Worm (Caenorhabditis elegans) whole organism, midembryonic: ENCODE results near the gene C07A9.9.
A peak's percentile ranks its signal among the peaks of the same experiment; 100 is the strongest.

Experiments
- T22C8.4 ChIP-seq: fragments of 200-800 bp; sonication (Bioruptor generic); IDR thresholded peaks from 2 replicates; pipeline ENCODE4 v1.3.6; 2022; ENCODE audit warnings: missing genetic modification characterization, missing compliant biosample characterization
- cog-1 ChIP-seq: sonication (generic microtip); optimal IDR thresholded peaks from 2 replicates; lab custom pipeline; 2016; ENCODE audit warnings: missing genetic modification characterization, missing compliant biosample characterization
- flt-1 ChIP-seq: fragments of 200-800 bp; sonication (Bioruptor generic); IDR thresholded peaks from 2 replicates; pipeline ENCODE4 v1.3.6; 2022; ENCODE audit warnings: missing genetic modification characterization, missing compliant biosample characterization
- klf-2 ChIP-seq: fragments of 200-800 bp; sonication (Bioruptor generic); conservative IDR thresholded peaks from 2 replicates; pipeline ENCODE4 v1.3.6; 2022; ENCODE audit warnings: missing genetic modification reagents, missing genetic modification characterization, missing compliant biosample characterization
- med-1 ChIP-seq: sonication (generic microtip); optimal IDR thresholded peaks from 2 replicates; lab custom pipeline; 2017; ENCODE audit warnings: missing genetic modification characterization, mild to moderate bottlenecking, missing compliant biosample characterization, antibody characterized with exemption, missing genetic modification reagents; ENCODE audit not compliant: insufficient read depth
- ref-1 ChIP-seq: fragments of 200-800 bp; sonication (Bioruptor generic); conservative IDR thresholded peaks from 2 replicates; pipeline ENCODE4 v1.3.6; 2022; ENCODE audit warnings: missing genetic modification reagents, missing genetic modification characterization, missing compliant biosample characterization
- tab-1 ChIP-seq: fragments of 200-800 bp; sonication (Bioruptor generic); IDR thresholded peaks from 2 replicates; pipeline ENCODE4 v1.3.6; 2022; ENCODE audit warnings: missing genetic modification characterization, missing compliant biosample characterization
- ztf-23 ChIP-seq: fragments of 200-800 bp; sonication (Bioruptor generic); IDR thresholded peaks from 2 replicates; pipeline ENCODE4 v1.3.6; 2022; ENCODE audit warnings: missing genetic modification reagents, missing genetic modification characterization, missing compliant biosample characterization
- ztf-29 ChIP-seq: fragments of 200-800 bp; sonication (Bioruptor generic); IDR thresholded peaks from 2 replicates; pipeline ENCODE4 v1.3.6; 2022; ENCODE audit warnings: missing genetic modification reagents, missing genetic modification characterization, missing compliant biosample characterization

The C07A9.9 gene

DNA sequence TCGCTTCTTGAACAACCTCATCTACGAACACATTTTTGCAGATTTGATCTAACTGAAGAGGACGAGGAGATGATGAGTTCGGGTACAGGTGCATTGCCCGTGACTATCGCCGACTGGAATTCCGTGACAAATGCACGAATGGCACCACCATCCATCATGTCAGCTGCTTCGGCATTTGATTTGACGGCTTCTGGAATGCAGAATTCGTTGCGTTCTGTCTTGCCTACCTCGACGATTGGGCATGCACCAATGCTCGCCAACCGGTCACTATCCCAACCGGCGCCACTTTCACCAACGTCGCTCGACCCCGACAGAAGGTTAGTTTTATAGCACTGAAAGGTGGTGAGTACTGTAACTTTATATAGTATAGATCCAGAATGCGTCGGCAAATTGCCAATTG lies 44.0 kb downstream of the C07A9.9 start:
- TF ChIP-seq ztf-23 (GFP tag; lab: Robert Waterston, UW) (no peak), flt-1 (GFP tag; lab: Robert Waterston, UW) (no peak), tab-1 (GFP tag; lab: Robert Waterston, UW) (no peak), ztf-29 (no peak), cog-1 (tag; lab: Kevin White, UChicago) (no peak), klf-2 (GFP tag; lab: Robert Waterston, UW) (no peak), med-1 (GFP tag; lab: Kevin White, UChicago) (no peak), T22C8.4 (GFP tag; lab: Robert Waterston, UW) (no peak), ref-1 (GFP tag; lab: Robert Waterston, UW) (no peak)

DNA sequence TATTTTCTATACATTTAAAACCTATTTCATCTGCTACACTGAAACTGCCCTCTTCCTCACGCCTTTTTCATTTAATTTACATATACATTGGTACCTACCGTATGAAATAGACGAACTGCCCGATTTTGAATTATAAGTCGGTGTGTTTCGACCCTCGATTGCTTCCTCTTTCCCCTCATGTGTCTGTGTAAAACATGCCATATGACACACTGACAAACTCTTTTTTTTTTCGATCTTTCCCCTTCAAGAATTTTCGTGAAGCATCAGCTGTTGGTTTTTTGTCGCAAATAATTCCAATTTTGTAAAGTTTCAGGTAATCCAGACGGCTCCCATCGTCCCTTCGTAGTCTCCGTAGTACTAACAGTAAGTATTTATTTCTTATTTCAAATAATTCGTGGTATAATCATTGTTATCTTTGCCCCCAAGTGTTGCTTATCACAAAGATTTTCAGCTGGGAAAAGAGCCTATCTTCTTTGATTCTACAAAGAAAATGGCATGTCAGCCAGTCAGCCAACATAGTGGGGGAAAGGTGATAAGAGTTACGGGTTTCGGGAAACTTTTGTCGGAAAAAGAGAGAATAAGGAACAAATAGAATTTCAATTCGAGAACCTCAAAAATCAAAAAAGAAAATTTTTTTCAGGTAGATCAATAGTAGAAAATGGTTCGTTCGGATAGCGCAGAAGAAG lies 45.5 kb downstream of the C07A9.9 start:
- no peak for TF ChIP-seq med-1 (GFP tag; lab: Kevin White, UChicago)
- no peak for TF ChIP-seq klf-2 (GFP tag; lab: Robert Waterston, UW)
- TF ChIP-seq ref-1 (GFP tag; lab: Robert Waterston, UW): no peak
- no peak for TF ChIP-seq ztf-23 (GFP tag; lab: Robert Waterston, UW)
- no peak for TF ChIP-seq flt-1 (GFP tag; lab: Robert Waterston, UW)
- no peak for TF ChIP-seq tab-1 (GFP tag; lab: Robert Waterston, UW)
- no peak for TF ChIP-seq ztf-29
- TF ChIP-seq cog-1 (tag; lab: Kevin White, UChicago): no peak
- TF ChIP-seq T22C8.4 (GFP tag; lab: Robert Waterston, UW): no peak

DNA sequence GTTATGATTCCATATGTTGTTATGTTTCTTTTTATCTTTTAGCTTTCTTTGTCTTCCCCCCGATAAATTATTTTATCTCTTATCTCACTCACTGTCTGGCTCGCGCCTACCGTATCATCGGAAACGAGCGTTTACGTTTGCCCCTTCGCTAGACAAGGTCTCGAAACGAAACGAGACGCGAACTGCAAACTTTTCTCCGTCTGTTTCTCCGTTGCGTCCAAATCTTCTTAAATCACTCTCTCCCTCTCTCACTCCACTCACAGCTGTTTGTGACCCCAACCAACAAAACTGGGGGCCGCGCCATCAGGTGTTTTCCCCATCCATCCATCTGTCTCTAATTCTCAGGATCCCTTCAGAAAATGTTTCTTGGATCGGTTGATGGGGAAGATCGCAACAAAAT lies 47.3 kb downstream of the C07A9.9 start:
- TF ChIP-seq ztf-29 (no peak), klf-2 (GFP tag; lab: Robert Waterston, UW) (no peak), flt-1 (GFP tag; lab: Robert Waterston, UW) (no peak), med-1 (GFP tag; lab: Kevin White, UChicago) (no peak), tab-1 (GFP tag; lab: Robert Waterston, UW) (no peak), ztf-23 (GFP tag; lab: Robert Waterston, UW) (no peak), cog-1 (tag; lab: Kevin White, UChicago) (no peak), T22C8.4 (GFP tag; lab: Robert Waterston, UW) (no peak), ref-1 (GFP tag; lab: Robert Waterston, UW) (no peak)

DNA sequence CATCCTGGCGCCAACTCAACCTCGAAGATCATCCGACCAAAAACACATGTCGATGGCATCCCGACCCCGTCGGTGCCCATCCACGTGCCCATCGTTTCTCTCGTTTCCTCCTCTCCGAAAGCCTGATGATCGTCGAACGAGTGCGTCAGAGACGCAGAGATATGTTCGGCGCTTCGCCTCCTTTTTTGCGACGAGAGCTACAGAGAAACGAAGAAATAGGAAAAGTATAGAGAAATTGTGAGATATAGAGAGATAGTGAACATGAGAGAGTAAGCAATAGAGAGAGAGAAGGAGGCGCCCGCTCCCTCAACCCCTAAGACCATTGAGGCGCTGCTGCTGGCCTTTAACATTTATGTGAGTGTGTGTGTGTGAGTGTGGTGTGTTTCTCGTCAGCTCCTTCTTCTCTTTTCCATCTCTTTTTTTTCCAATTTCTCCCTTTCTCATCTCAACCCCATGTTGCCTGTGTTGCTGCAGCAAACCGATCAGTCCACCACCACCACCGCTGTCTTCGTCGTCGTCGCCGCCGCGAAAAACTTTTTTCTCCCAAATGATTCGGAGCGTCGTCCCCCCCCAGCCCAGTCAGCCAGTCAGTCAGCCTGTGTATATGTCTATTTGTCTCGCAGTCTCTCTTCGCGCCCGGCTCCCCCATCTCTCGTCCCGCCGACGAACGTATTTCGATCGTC lies 48.2 kb downstream of the C07A9.9 start, which contains the start of gene hlh-11:
TSS of gene hlh-11 (plus strand) at position 633 of the 683 bp plus-strand sequence.
- TF ChIP-seq flt-1 (GFP tag; lab: Robert Waterston, UW) (0 out of 2 replicates have a peak, but pooled peaks have one; percentile 8), tab-1 (GFP tag; lab: Robert Waterston, UW) (no peak), klf-2 (GFP tag; lab: Robert Waterston, UW) (0 out of 2 replicates have a peak, but pooled peaks have one; percentile 47)

DNA sequence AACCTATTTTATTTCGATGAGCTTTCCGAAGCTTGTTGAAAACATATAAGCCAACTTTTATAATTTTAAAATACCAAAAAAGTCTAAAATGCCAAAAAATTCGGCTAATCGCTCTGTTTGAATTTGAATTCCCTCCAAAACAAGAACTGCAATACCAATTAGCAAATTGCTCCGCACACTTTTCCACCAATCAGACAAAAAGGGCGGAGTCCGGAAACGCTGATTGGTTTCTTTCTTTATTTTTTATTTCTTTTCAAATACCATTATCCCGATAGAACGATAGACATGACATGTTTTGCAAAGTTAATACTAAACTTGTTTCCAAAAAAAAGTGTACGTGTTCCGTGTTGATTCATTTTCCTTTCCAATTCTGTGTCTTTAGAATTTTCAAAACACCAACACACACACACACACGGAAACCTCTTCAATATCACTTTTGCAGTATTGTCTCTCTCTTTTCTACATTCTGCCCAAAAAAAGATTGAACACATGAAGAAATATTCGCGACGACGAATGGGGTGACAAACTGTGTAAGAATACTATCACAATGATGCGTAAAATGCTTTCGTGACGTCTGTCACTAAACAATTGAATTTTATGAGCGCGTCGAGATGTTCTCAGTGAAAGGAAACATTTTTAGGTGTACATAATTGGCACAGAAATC lies 49.7 kb downstream of the C07A9.9 start:
- TF ChIP-seq tab-1 (GFP tag; lab: Robert Waterston, UW) (no peak), klf-2 (GFP tag; lab: Robert Waterston, UW) (no peak), T22C8.4 (GFP tag; lab: Robert Waterston, UW) (no peak), cog-1 (tag; lab: Kevin White, UChicago) (no peak), med-1 (GFP tag; lab: Kevin White, UChicago) (no peak), flt-1 (GFP tag; lab: Robert Waterston, UW) (no peak), ref-1 (GFP tag; lab: Robert Waterston, UW) (no peak), ztf-23 (GFP tag; lab: Robert Waterston, UW) (no peak), ztf-29 (no peak)

DNA sequence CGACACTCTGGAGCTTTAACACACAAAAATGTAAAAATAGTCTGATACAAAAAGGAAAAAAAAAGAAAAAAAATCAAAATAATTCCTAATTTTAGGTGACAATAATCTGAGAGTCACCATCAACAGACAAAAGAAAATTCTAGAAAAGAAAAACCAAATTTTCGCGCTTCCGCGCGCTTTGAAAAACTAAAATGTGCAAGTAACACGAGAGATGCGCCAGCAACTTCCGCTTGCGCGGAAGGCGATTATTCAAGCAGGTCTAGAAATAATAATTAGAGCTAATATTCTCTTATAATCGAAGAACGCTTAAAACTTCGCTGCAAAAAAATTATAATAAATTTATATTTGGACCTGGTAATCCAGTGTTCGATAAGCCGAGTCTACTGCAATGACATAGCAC lies 50.5 kb downstream of the C07A9.9 start:
- TF ChIP-seq ztf-23 (GFP tag; lab: Robert Waterston, UW) (no peak), ztf-29 (no peak)

DNA sequence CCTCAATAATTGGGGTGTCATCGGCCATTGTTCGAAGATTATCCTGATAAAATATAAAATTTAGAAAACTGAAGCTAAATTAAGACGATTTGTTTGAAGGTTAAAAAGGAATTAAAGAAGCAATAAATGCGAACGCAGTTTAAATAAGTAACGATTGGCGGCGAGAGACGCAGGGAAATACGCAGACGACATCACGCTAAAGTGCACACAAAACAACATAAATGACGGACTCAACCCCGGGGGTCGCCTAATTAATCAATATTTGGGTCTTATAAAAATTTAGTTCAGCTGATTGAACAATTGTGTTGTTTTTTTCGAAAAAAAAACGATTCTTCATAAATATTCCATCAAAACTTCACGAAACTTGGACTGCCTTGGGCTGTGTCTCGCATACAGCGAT lies 51.0 kb downstream of the C07A9.9 start, which contains the start of gene hcp-3:
TSS of gene hcp-3 (minus strand) at position 45 of the 400 bp plus-strand sequence.
- no peak for TF ChIP-seq ztf-29
- TF ChIP-seq klf-2 (GFP tag; lab: Robert Waterston, UW): no peak
- no peak for TF ChIP-seq flt-1 (GFP tag; lab: Robert Waterston, UW)
- TF ChIP-seq T22C8.4 (GFP tag; lab: Robert Waterston, UW): peak; percentile 85

DNA sequence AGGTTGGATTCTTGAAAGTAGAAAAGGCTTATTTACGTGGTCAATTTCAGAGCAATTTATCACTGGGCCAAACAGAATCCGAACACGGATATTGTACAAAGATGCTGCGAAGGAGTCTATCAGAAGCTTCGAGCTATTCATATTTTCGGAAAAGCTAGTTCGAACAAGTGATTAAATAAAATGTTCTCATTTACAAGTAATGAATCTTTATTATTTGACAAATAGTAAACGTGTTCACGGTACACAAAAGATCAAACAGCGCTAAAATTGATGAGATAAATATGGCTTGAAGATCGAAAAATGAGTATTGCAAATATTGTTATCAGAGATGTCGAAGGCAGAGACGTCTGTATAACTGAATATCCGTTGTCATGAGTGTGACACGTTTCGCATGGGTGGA lies 52.3 kb downstream of the C07A9.9 start:
- no peak for TF ChIP-seq flt-1 (GFP tag; lab: Robert Waterston, UW)
- TF ChIP-seq T22C8.4 (GFP tag; lab: Robert Waterston, UW): no peak
- TF ChIP-seq ref-1 (GFP tag; lab: Robert Waterston, UW): no peak
- no peak for TF ChIP-seq tab-1 (GFP tag; lab: Robert Waterston, UW)
- no peak for TF ChIP-seq med-1 (GFP tag; lab: Kevin White, UChicago)
- no peak for TF ChIP-seq ztf-23 (GFP tag; lab: Robert Waterston, UW)
- no peak for TF ChIP-seq klf-2 (GFP tag; lab: Robert Waterston, UW)
- no peak for TF ChIP-seq ztf-29
- no peak for TF ChIP-seq cog-1 (tag; lab: Kevin White, UChicago)

DNA sequence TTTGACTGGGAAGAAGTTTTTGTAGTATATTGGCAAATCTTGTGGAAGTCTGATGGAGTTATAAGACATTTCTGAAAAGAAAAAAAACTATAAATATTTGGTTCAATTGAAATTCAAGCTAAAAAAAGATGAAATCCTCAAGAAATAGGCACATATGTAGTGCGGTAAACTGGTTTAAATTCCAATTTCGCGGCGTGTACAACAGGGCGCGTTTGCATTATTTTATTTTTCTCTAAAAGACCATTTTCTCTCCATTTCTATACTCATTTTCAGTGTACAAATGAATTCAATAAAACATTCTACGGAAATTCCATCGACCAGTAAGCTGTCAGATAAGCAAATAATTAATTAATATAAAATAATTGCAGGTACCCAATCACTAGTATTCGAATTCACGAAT lies 53.2 kb downstream of the C07A9.9 start, which contains the start of the genes pri-1 and F58A4.6:
TSS of gene pri-1 (minus strand) at position 71 of the 400 bp plus-strand sequence.
TSS of gene F58A4.6 (plus strand) at position 272 of the 400 bp plus-strand sequence.
- no peak for TF ChIP-seq tab-1 (GFP tag; lab: Robert Waterston, UW)
- no peak for TF ChIP-seq ztf-29
- TF ChIP-seq ref-1 (GFP tag; lab: Robert Waterston, UW): no peak
- no peak for TF ChIP-seq flt-1 (GFP tag; lab: Robert Waterston, UW)
- TF ChIP-seq cog-1 (tag; lab: Kevin White, UChicago): no peak
- no peak for TF ChIP-seq klf-2 (GFP tag; lab: Robert Waterston, UW)
